Worm (Caenorhabditis elegans) whole organism, L4/young adult: ENCODE measurements around the gene apc-2.

ENCODE experiments used
- dao-5 ChIP-seq: sonication (generic microtip); optimal IDR thresholded peaks from 2 replicates; lab custom pipeline; 2016; ENCODE audit warnings: missing genotype, missing genetic modification characterization, moderate library complexity, missing compliant biosample characterization
- him-1 ChIP-seq: sonication (generic microtip); optimal IDR thresholded peaks from 2 replicates; lab custom pipeline; 2016; ENCODE audit warnings: missing genotype, missing genetic modification reagents, missing genetic modification characterization, missing compliant biosample characterization

- TF ChIP-seq him-1 (tag; lab: Kevin White, UChicago) = no peak
- no peak for TF ChIP-seq dao-5 (tag; lab: Kevin White, UChicago)
Measured at ce11 chrIII:8050944-8051343, 29.5 kb upstream of the apc-2 start, which contains the start of gene K12H4.7.
